Worm (Caenorhabditis elegans) whole organism, L3 larva: ENCODE measurements around the gene cogc-6.

Experiments
- elt-2 ChIP-seq: sonication (generic microtip); optimal IDR thresholded peaks from 2 replicates; lab custom pipeline; 2016; ENCODE audit warnings: missing genetic modification reagents, mild to moderate bottlenecking, missing genetic modification characterization, missing compliant biosample characterization
- nhr-12 ChIP-seq: fragments of 150-350 bp; optimal IDR thresholded peaks from 2 replicates; lab custom pipeline; 2014; ENCODE audit warnings: missing biosample characterization, missing genetic modification characterization
- nhr-28 ChIP-seq: fragments of 150-350 bp; optimal IDR thresholded peaks from 2 replicates; lab custom pipeline; 2014; ENCODE audit warnings: missing biosample characterization, missing genetic modification characterization

DNA sequence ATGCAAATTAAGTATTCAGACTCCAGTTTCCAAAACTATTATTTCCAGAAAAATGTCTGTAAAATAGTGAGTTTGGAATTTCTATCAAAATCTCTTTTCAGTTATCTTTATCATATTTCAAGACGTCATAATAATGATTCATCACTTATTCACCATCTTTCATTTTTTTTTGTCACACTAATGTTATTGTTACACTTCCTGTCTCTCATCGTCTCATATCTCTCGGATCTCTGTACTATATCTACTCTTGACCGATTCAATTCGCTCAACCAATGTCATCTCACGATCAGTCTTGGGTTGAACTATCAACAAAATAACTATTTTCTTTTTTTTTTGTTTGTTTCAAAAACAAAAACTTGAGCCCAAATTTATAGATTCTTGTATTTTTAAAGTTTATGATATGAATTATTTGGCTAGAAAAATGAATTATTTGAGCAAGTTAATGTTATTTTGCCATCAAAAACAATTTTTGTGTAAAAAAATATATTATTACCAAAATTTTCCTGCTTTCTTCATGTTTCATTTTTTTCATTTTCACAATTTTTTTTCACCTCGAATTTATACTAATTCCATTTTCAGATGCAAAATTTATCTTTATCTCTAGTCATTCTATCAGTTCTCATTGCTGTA lies 19.8 kb downstream of the cogc-6 start, which contains the start of gene cri-2:
- TF ChIP-seq elt-2 (tag; lab: Kevin White, UChicago) (no peak), nhr-12 (tag; lab: Kevin White, UChicago) (no peak), nhr-28 (tag; lab: Kevin White, UChicago) (no peak)
